Worm (Caenorhabditis elegans) whole organism, young adult: ENCODE results near the gene C14A4.7.

Source experiments
- B0261.1 ChIP-seq: sonication (generic microtip); optimal IDR thresholded peaks from 2 replicates; lab custom pipeline; 2016; ENCODE audit warnings: mild to moderate bottlenecking, missing genetic modification characterization, moderate library complexity, missing compliant biosample characterization
- B0336.3 ChIP-seq: fragments of 200-800 bp; sonication (Bioruptor generic); IDR thresholded peaks from 2 replicates; pipeline ENCODE4 v1.3.6; 2022; ENCODE audit warnings: missing genetic modification characterization, missing compliant biosample characterization
- C17E4.6 ChIP-seq: fragments of 200-800 bp; sonication (Bioruptor generic); IDR thresholded peaks from 2 replicates; pipeline ENCODE4 v1.3.6; 2022; ENCODE audit warnings: missing genetic modification reagents, missing genetic modification characterization, missing compliant biosample characterization
- F39B2.1 ChIP-seq: fragments of 200-800 bp; sonication (Bioruptor generic); IDR thresholded peaks from 2 replicates; pipeline ENCODE4 v1.3.6; 2022; ENCODE audit warnings: missing genetic modification reagents, missing genetic modification characterization, missing compliant biosample characterization
- F57A8.1 ChIP-seq: fragments of 200-800 bp; sonication (Bioruptor generic); optimal IDR thresholded peaks from 2 replicates; lab custom pipeline; 2018; ENCODE audit warnings: mild to moderate bottlenecking, missing genetic modification characterization, moderate library complexity, missing compliant biosample characterization
- F57C9.4 ChIP-seq: sonication (generic microtip); optimal IDR thresholded peaks from 2 replicates; lab custom pipeline; 2017; ENCODE audit warnings: mild to moderate bottlenecking, missing genetic modification characterization, missing compliant biosample characterization
- T26A5.8 ChIP-seq: sonication (generic microtip); optimal IDR thresholded peaks from 2 replicates; lab custom pipeline; 2016; ENCODE audit warnings: missing genetic modification characterization, missing compliant biosample characterization
- Y53G8AR.9 ChIP-seq: fragments of 200-800 bp; sonication (Bioruptor generic); conservative IDR thresholded peaks from 2 replicates; pipeline ENCODE4 v1.3.6; 2022; ENCODE audit warnings: missing genetic modification reagents, missing genetic modification characterization, missing compliant biosample characterization
- Y56A3A.18 ChIP-seq: fragments of 200-800 bp; sonication (Bioruptor generic); IDR thresholded peaks from 2 replicates; pipeline ENCODE4 v1.3.6; 2022; ENCODE audit warnings: missing genetic modification reagents, missing genetic modification characterization, missing compliant biosample characterization
- Y79H2A.3 ChIP-seq: fragments of 200-800 bp; sonication (Bioruptor generic); conservative IDR thresholded peaks from 2 replicates; pipeline ENCODE4 v1.3.6; 2022; ENCODE audit warnings: missing genetic modification reagents, missing genetic modification characterization, missing compliant biosample characterization
- Y95B8A.8 ChIP-seq: fragments of 200-800 bp; sonication (Bioruptor generic); IDR thresholded peaks from 2 replicates; pipeline ENCODE4 v1.3.6; 2022; ENCODE audit warnings: missing genetic modification reagents, missing genetic modification characterization, missing compliant biosample characterization
- aptf-2 ChIP-seq: fragments of 200-800 bp; sonication (Bioruptor generic); conservative IDR thresholded peaks from 2 replicates; pipeline ENCODE4 v1.3.6; 2022; ENCODE audit warnings: missing genetic modification reagents, missing genetic modification characterization, missing compliant biosample characterization
- bed-1 ChIP-seq: fragments of 200-800 bp; sonication (Bioruptor generic); IDR thresholded peaks from 2 replicates; pipeline ENCODE4 v1.3.6; 2022; ENCODE audit warnings: missing genetic modification reagents, missing genetic modification characterization, missing compliant biosample characterization
- bed-2 ChIP-seq: fragments of 200-800 bp; sonication (Bioruptor generic); IDR thresholded peaks from 2 replicates; pipeline ENCODE4 v1.3.6; 2022; ENCODE audit warnings: missing genetic modification reagents, missing genetic modification characterization, missing compliant biosample characterization
- cebp-1 ChIP-seq, 2 experiments: fragments of 200-800 bp in 1 of 2; sonication (Bioruptor generic) in 1 of 2; sonication (generic microtip) in 1 of 2; IDR thresholded peaks in 1 of 2; optimal IDR thresholded peaks in 1 of 2; 2 replicates each; pipeline versions ENCODE4 v1.3.6 to Lab custom; 2017 to 2022; ENCODE audit warnings: missing compliant biosample characterization in 2 of 2, missing genetic modification characterization in 2 of 2, mild to moderate bottlenecking in 1 of 2, missing genetic modification reagents in 1 of 2, moderate library complexity in 1 of 2
- cebp-2 ChIP-seq: fragments of 200-800 bp; sonication (Bioruptor generic); IDR thresholded peaks from 2 replicates; pipeline ENCODE4 v1.3.6; 2022; ENCODE audit warnings: missing genetic modification characterization, missing compliant biosample characterization
- chd-7 ChIP-seq: sonication (generic microtip); optimal IDR thresholded peaks from 2 replicates; lab custom pipeline; 2016; ENCODE audit warnings: mild to moderate bottlenecking, missing genetic modification characterization, moderate library complexity, missing compliant biosample characterization
- die-1 ChIP-seq: sonication (generic microtip); optimal IDR thresholded peaks from 2 replicates; lab custom pipeline; 2016; ENCODE audit warnings: missing genotype, mild to moderate bottlenecking, missing genetic modification characterization, missing compliant biosample characterization
- dox-1 ChIP-seq: fragments of 200-800 bp; sonication (Bioruptor generic); IDR thresholded peaks from 2 replicates; pipeline ENCODE4 v1.3.6; 2022; ENCODE audit warnings: missing genetic modification reagents, missing genetic modification characterization, missing compliant biosample characterization
- dpff-1 ChIP-seq: sonication (generic microtip); optimal IDR thresholded peaks from 2 replicates; lab custom pipeline; 2017; ENCODE audit warnings: mild to moderate bottlenecking, missing genetic modification characterization, missing compliant biosample characterization
- dpl-1 ChIP-seq: fragments of 150-350 bp; optimal IDR thresholded peaks from 2 replicates; lab custom pipeline; 2014; ENCODE audit warnings: missing biosample characterization, missing genetic modification reagents, missing genetic modification characterization
- efl-1 ChIP-seq: fragments of 150-350 bp; optimal IDR thresholded peaks from 2 replicates; lab custom pipeline; 2014; ENCODE audit warnings: missing biosample characterization, missing genetic modification reagents, missing genetic modification characterization
- gei-17 ChIP-seq: fragments of 200-800 bp; sonication (Bioruptor generic); optimal IDR thresholded peaks from 2 replicates; lab custom pipeline; 2018; ENCODE audit warnings: mild to moderate bottlenecking, missing genetic modification characterization, missing compliant biosample characterization
- lir-1 ChIP-seq: fragments of 200-800 bp; sonication (Bioruptor generic); conservative IDR thresholded peaks from 2 replicates; pipeline ENCODE4 v1.3.6; 2022; ENCODE audit warnings: missing genetic modification reagents, missing genetic modification characterization, missing compliant biosample characterization
- lsl-1 ChIP-seq: fragments of 200-800 bp; sonication (Bioruptor generic); optimal IDR thresholded peaks from 2 replicates; lab custom pipeline; 2018; ENCODE audit warnings: mild to moderate bottlenecking, missing genetic modification characterization, moderate library complexity, missing compliant biosample characterization
- nfya-1 ChIP-seq: sonication (generic microtip); optimal IDR thresholded peaks from 2 replicates; lab custom pipeline; 2017; ENCODE audit warnings: antibody characterized with exemption, missing compliant biosample characterization, missing genetic modification characterization, borderline replicate concordance; ENCODE audit not compliant: insufficient read depth
- nhr-179 ChIP-seq: sonication (generic microtip); optimal IDR thresholded peaks from 2 replicates; lab custom pipeline; 2016; ENCODE audit warnings: mild to moderate bottlenecking, missing genetic modification characterization, missing compliant biosample characterization
- nhr-27 ChIP-seq: fragments of 200-800 bp; sonication (Bioruptor generic); optimal IDR thresholded peaks from 2 replicates; lab custom pipeline; 2018; ENCODE audit warnings: mild to moderate bottlenecking, missing genetic modification characterization, moderate library complexity, missing compliant biosample characterization
- nhr-90 ChIP-seq: sonication (generic microtip); optimal IDR thresholded peaks from 2 replicates; lab custom pipeline; 2016; ENCODE audit warnings: missing genotype, mild to moderate bottlenecking, missing genetic modification characterization, missing compliant biosample characterization
- rcor-1 ChIP-seq: fragments of 200-800 bp; sonication (Bioruptor generic); IDR thresholded peaks from 2 replicates; pipeline ENCODE4 v1.3.6; 2022; ENCODE audit warnings: missing genetic modification reagents, missing genetic modification characterization, missing compliant biosample characterization
- rec-8 ChIP-seq, 2 experiments: sonication (generic microtip); optimal IDR thresholded peaks; 2 replicates each; lab custom pipeline; 2016; ENCODE audit warnings: mild to moderate bottlenecking in 2 of 2, missing genetic modification characterization in 2 of 2, missing genetic modification reagents in 2 of 2, missing genotype in 2 of 2, missing biosample characterization in 1 of 2, missing compliant biosample characterization in 1 of 2, moderate library complexity in 1 of 2
- repo-1 ChIP-seq: sonication (generic microtip); optimal IDR thresholded peaks from 2 replicates; lab custom pipeline; 2017; ENCODE audit warnings: mild to moderate bottlenecking, missing genetic modification characterization, missing compliant biosample characterization
- snpc-1.1 ChIP-seq: sonication (generic microtip); optimal IDR thresholded peaks from 2 replicates; lab custom pipeline; 2017; ENCODE audit warnings: missing genetic modification characterization, mild to moderate bottlenecking, missing compliant biosample characterization, antibody characterized with exemption, moderate library complexity, missing genotype, missing genetic modification reagents; ENCODE audit not compliant: insufficient read depth
- snpc-3.4 ChIP-seq: sonication (generic microtip); optimal IDR thresholded peaks from 2 replicates; lab custom pipeline; 2017; ENCODE audit warnings: missing genetic modification characterization, mild to moderate bottlenecking, missing compliant biosample characterization, antibody characterized with exemption, moderate library complexity, missing genotype, missing genetic modification reagents
- somi-1 ChIP-seq: fragments of 200-800 bp; sonication (Bioruptor generic); optimal IDR thresholded peaks from 2 replicates; lab custom pipeline; 2018; ENCODE audit warnings: mild to moderate bottlenecking, missing genetic modification characterization, missing compliant biosample characterization
- sptf-2 ChIP-seq: fragments of 200-800 bp; sonication (Bioruptor generic); optimal IDR thresholded peaks from 2 replicates; lab custom pipeline; 2018; ENCODE audit warnings: mild to moderate bottlenecking, missing genetic modification characterization, missing compliant biosample characterization
- tbx-9 ChIP-seq: sonication (generic microtip); optimal IDR thresholded peaks from 2 replicates; lab custom pipeline; 2016; ENCODE audit warnings: borderline replicate concordance, missing genetic modification characterization, inconsistent platforms, missing compliant biosample characterization
- zim-3 ChIP-seq: sonication (generic microtip); optimal IDR thresholded peaks from 2 replicates; lab custom pipeline; 2017; ENCODE audit warnings: mild to moderate bottlenecking, missing genetic modification characterization, moderate library complexity, missing compliant biosample characterization
- ztf-18 ChIP-seq: sonication (generic microtip); optimal IDR thresholded peaks from 2 replicates; lab custom pipeline; 2016; ENCODE audit warnings: missing genotype, mild to moderate bottlenecking, missing genetic modification characterization, missing compliant biosample characterization
- ztf-22 ChIP-seq: fragments of 200-800 bp; sonication (Bioruptor generic); optimal IDR thresholded peaks from 2 replicates; lab custom pipeline; 2018; ENCODE audit warnings: mild to moderate bottlenecking, missing genetic modification characterization, moderate library complexity, missing compliant biosample characterization
- ztf-28 ChIP-seq: fragments of 200-800 bp; sonication (Bioruptor generic); IDR thresholded peaks from 2 replicates; pipeline ENCODE4 v1.3.6; 2022; ENCODE audit warnings: missing genetic modification reagents, missing genetic modification characterization, missing compliant biosample characterization

Gene C14A4.7

DNA sequence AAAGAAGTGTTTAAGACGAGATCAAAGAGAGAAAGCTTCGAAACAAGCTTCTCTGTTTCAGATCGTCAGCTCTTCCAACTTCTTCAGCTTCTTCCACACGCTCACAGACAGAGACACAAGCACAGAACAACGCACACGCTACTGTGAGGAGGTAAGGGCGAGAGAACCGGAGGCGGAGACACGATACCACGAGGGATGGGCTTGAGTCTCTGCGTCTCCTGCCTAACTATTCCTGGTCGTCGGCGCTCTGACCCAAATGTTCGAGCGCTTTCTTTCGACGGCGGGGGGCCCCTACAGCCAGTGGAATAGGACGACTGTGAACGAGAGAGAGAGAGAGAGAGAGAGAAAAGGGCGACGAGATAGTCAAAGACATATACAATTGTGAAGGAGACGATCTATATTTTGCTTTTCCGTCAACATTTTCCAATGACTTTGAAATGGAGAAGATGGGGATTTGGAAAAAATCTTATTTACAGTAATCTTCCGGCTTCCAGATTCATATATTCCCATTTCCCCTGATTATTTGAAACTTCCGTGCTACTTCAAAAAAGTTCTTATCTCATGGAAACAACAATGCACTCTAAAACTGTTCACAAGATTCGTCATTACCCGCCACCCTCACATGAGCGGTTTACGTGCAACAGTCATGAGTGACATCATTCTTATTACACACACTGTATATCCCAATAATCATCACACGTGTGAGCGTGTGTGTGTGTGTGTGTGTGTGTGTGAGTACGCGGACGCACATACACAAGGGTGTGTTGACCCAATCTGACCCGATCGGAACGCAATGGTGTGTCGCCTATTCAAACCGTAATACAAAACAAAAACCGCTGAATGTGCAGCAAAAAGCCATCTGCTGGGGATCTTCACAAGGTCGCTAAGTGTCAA lies 47.3 kb downstream of the C14A4.7 start (continued):
- TF ChIP-seq cebp-1 (GFP tag; IDR thresholded peaks at IDR 0.05; lab: Robert Waterston, UW): peak; percentile 38
- TF ChIP-seq cebp-1 (tag; optimal IDR thresholded peaks at IDR 0.05; lab: Kevin White, UChicago): peak; percentile 83
- TF ChIP-seq somi-1 (GFP tag; lab: Kevin White, UChicago): no peak
- no peak for TF ChIP-seq nhr-179 (tag; lab: Kevin White, UChicago)
- TF ChIP-seq nhr-27 (tag; lab: Kevin White, UChicago): no peak
- no peak for TF ChIP-seq gei-17
- TF ChIP-seq aptf-2: no peak
- no peak; the same call in 1 of the 2 replicates for TF ChIP-seq Y95B8A.8 (GFP tag; lab: Robert Waterston, UW)
- no peak for TF ChIP-seq ztf-18 (tag; lab: Kevin White, UChicago)
- peak; percentile 67 for TF ChIP-seq chd-7

- TF ChIP-seq C17E4.6 (GFP tag; lab: Robert Waterston, UW) (no peak), zim-3 (tag; lab: Kevin White, UChicago) (peak; percentile 15), Y53G8AR.9 (GFP tag; lab: Robert Waterston, UW) (0 out of 2 replicates have a peak, but pooled peaks have one; percentile 7), Y56A3A.18 (GFP tag; lab: Robert Waterston, UW) (0 out of 2 replicates have a peak, but pooled peaks have one; percentile 6), rec-8 (tag; optimal IDR thresholded peaks at IDR 0.05; lab: Kevin White, UChicago) (no peak), F57A8.1 (GFP tag; lab: Kevin White, UChicago) (no peak), sptf-2 (GFP tag; lab: Kevin White, UChicago) (no peak), aptf-2 (no peak), dpl-1 (no peak), efl-1 (GFP tag; lab: Kevin White, UChicago) (no peak), dox-1 (peak; percentile 37; the same call in 1 of the 2 replicates), nhr-179 (tag; lab: Kevin White, UChicago) (no peak), snpc-3.4 (tag; lab: Kevin White, UChicago) (peak; percentile 11), rcor-1 (no peak), nhr-90 (no peak), B0261.1 (tag; lab: Kevin White, UChicago) (no peak), F57C9.4 (tag; lab: Kevin White, UChicago) (no peak), ztf-28 (GFP tag; lab: Robert Waterston, UW) (0 out of 2 replicates have a peak, but pooled peaks have one; percentile 23), F39B2.1 (GFP tag; lab: Robert Waterston, UW) (no peak), lir-1 (GFP tag; lab: Robert Waterston, UW) (no peak), Y95B8A.8 (GFP tag; lab: Robert Waterston, UW) (0 out of 2 replicates have a peak, but pooled peaks have one; percentile 8), die-1 (tag; lab: Kevin White, UChicago) (no peak), bed-2 (GFP tag; lab: Robert Waterston, UW) (no peak), repo-1 (tag; lab: Kevin White, UChicago) (no peak), T26A5.8 (tag; lab: Kevin White, UChicago) (no peak), cebp-2 (GFP tag; lab: Robert Waterston, UW) (no peak; the same call in 1 of the 2 replicates), B0336.3 (0 out of 2 replicates have a peak, but pooled peaks have one; percentile 3), chd-7 (no peak), ztf-22 (GFP tag; lab: Kevin White, UChicago) (no peak), nfya-1 (no peak), bed-1 (GFP tag; lab: Robert Waterston, UW) (no peak), dpff-1 (no peak), snpc-1.1 (tag; lab: Kevin White, UChicago) (no peak), tbx-9 (no peak), lsl-1 (GFP tag; lab: Kevin White, UChicago) (no peak), Y79H2A.3 (GFP tag; lab: Robert Waterston, UW) (no peak)
Measured at ce11 chrII:10547803-10548693, 48.3 kb downstream of the C14A4.7 start.
